Worm (Caenorhabditis elegans) whole organism, young adult: ENCODE data around the gene T05H10.4.

ENCODE experiments used
- B0261.1 ChIP-seq: sonication (generic microtip); optimal IDR thresholded peaks from 2 replicates; lab custom pipeline; 2016; ENCODE audit warnings: mild to moderate bottlenecking, missing genetic modification characterization, moderate library complexity, missing compliant biosample characterization
- B0336.3 ChIP-seq: fragments of 200-800 bp; sonication (Bioruptor generic); IDR thresholded peaks from 2 replicates; pipeline ENCODE4 v1.3.6; 2022; ENCODE audit warnings: missing genetic modification characterization, missing compliant biosample characterization
- C06A6.2 ChIP-seq: fragments of 200-800 bp; sonication (Bioruptor generic); conservative IDR thresholded peaks from 2 replicates; pipeline ENCODE4 v1.3.6; 2022; ENCODE audit warnings: missing genetic modification characterization, missing compliant biosample characterization
- F10E7.11 ChIP-seq: sonication (generic microtip); optimal IDR thresholded peaks from 2 replicates; lab custom pipeline; 2017; ENCODE audit warnings: mild to moderate bottlenecking, missing genetic modification characterization, moderate library complexity, missing compliant biosample characterization
- F22D6.2 ChIP-seq: sonication (generic microtip); optimal IDR thresholded peaks from 2 replicates; lab custom pipeline; 2016; ENCODE audit warnings: mild to moderate bottlenecking, missing genetic modification characterization, missing compliant biosample characterization
- F23B12.7 ChIP-seq: sonication (generic microtip); optimal IDR thresholded peaks from 2 replicates; lab custom pipeline; 2017; ENCODE audit warnings: missing genetic modification characterization, mild to moderate bottlenecking, missing compliant biosample characterization, antibody characterized with exemption, moderate library complexity; ENCODE audit not compliant: insufficient read depth
- F55B11.4 ChIP-seq: sonication (generic microtip); optimal IDR thresholded peaks from 2 replicates; lab custom pipeline; 2016; ENCODE audit warnings: missing compliant biosample characterization, missing genetic modification characterization, borderline replicate concordance; ENCODE audit not compliant: insufficient read depth
- Y53G8AR.9 ChIP-seq: fragments of 200-800 bp; sonication (Bioruptor generic); conservative IDR thresholded peaks from 2 replicates; pipeline ENCODE4 v1.3.6; 2022; ENCODE audit warnings: missing genetic modification reagents, missing genetic modification characterization, missing compliant biosample characterization
- aptf-2 ChIP-seq: fragments of 200-800 bp; sonication (Bioruptor generic); conservative IDR thresholded peaks from 2 replicates; pipeline ENCODE4 v1.3.6; 2022; ENCODE audit warnings: missing genetic modification reagents, missing genetic modification characterization, missing compliant biosample characterization
- attf-6 ChIP-seq: fragments of 200-800 bp; sonication (Bioruptor generic); IDR thresholded peaks from 2 replicates; pipeline ENCODE4 v1.3.6; 2022; ENCODE audit warnings: missing genetic modification reagents, missing genetic modification characterization, missing compliant biosample characterization
- ccch-3 ChIP-seq: fragments of 200-800 bp; sonication (Bioruptor generic); optimal IDR thresholded peaks from 2 replicates; lab custom pipeline; 2018; ENCODE audit warnings: mild to moderate bottlenecking, missing genetic modification characterization, missing compliant biosample characterization
- ceh-100 ChIP-seq: fragments of 200-800 bp; sonication (Bioruptor generic); IDR thresholded peaks from 2 replicates; pipeline ENCODE4 v1.3.6; 2022; ENCODE audit warnings: missing genetic modification reagents, missing genetic modification characterization, missing compliant biosample characterization
- ceh-58 ChIP-seq: fragments of 200-800 bp; sonication (Bioruptor generic); IDR thresholded peaks from 2 replicates; pipeline ENCODE4 v1.3.6; 2022; ENCODE audit warnings: missing genetic modification characterization, missing compliant biosample characterization
- ceh-79 ChIP-seq: sonication (generic microtip); optimal IDR thresholded peaks from 2 replicates; lab custom pipeline; 2017; ENCODE audit warnings: mild to moderate bottlenecking, missing genetic modification characterization, missing compliant biosample characterization
- ceh-91 ChIP-seq: fragments of 200-800 bp; sonication (Bioruptor generic); IDR thresholded peaks from 2 replicates; pipeline ENCODE4 v1.3.6; 2022; ENCODE audit warnings: missing genetic modification reagents, missing genetic modification characterization, missing compliant biosample characterization
- dpl-1 ChIP-seq: fragments of 150-350 bp; optimal IDR thresholded peaks from 2 replicates; lab custom pipeline; 2014; ENCODE audit warnings: missing biosample characterization, missing genetic modification reagents, missing genetic modification characterization
- efl-1 ChIP-seq: fragments of 150-350 bp; optimal IDR thresholded peaks from 2 replicates; lab custom pipeline; 2014; ENCODE audit warnings: missing biosample characterization, missing genetic modification reagents, missing genetic modification characterization
- egrh-3 ChIP-seq: fragments of 200-800 bp; sonication (Bioruptor generic); IDR thresholded peaks from 2 replicates; pipeline ENCODE4 v1.3.6; 2022; ENCODE audit warnings: missing genetic modification reagents, missing genetic modification characterization, missing compliant biosample characterization
- hsf-1 ChIP-seq: fragments of 200-800 bp; sonication (Bioruptor generic); IDR thresholded peaks from 2 replicates; pipeline ENCODE4 v1.3.6; 2022; ENCODE audit warnings: missing genetic modification reagents, missing genetic modification characterization, missing compliant biosample characterization
- let-526 ChIP-seq: fragments of 200-800 bp; sonication (Bioruptor generic); IDR thresholded peaks from 2 replicates; pipeline ENCODE4 v1.3.6; 2022; ENCODE audit warnings: missing genetic modification reagents, missing genetic modification characterization, missing compliant biosample characterization
- lin-26 ChIP-seq: fragments of 200-800 bp; sonication (Bioruptor generic); IDR thresholded peaks from 2 replicates; pipeline ENCODE4 v1.3.6; 2022; ENCODE audit warnings: missing genetic modification reagents, missing genetic modification characterization, missing compliant biosample characterization
- lsl-1 ChIP-seq: fragments of 200-800 bp; sonication (Bioruptor generic); optimal IDR thresholded peaks from 2 replicates; lab custom pipeline; 2018; ENCODE audit warnings: mild to moderate bottlenecking, missing genetic modification characterization, moderate library complexity, missing compliant biosample characterization
- lsy-27 ChIP-seq: sonication (generic microtip); optimal IDR thresholded peaks from 2 replicates; lab custom pipeline; 2017; ENCODE audit warnings: missing genetic modification characterization, mild to moderate bottlenecking, missing compliant biosample characterization, antibody characterized with exemption, missing genotype, borderline replicate concordance; ENCODE audit not compliant: insufficient read depth
- madf-10 ChIP-seq: sonication (generic microtip); optimal IDR thresholded peaks from 2 replicates; lab custom pipeline; 2016; ENCODE audit warnings: mild to moderate bottlenecking, missing genetic modification characterization, missing compliant biosample characterization
- madf-3 ChIP-seq: fragments of 200-800 bp; sonication (Bioruptor generic); IDR thresholded peaks from 2 replicates; pipeline ENCODE4 v1.3.6; 2022; ENCODE audit warnings: missing genetic modification reagents, missing genetic modification characterization, missing compliant biosample characterization
- madf-6 ChIP-seq: fragments of 200-800 bp; sonication (Bioruptor generic); IDR thresholded peaks from 2 replicates; pipeline ENCODE4 v1.3.6; 2022; ENCODE audit warnings: missing genetic modification reagents, missing genetic modification characterization, missing compliant biosample characterization
- madf-8 ChIP-seq: fragments of 200-800 bp; sonication (Bioruptor generic); conservative IDR thresholded peaks from 2 replicates; pipeline ENCODE4 v1.3.6; 2022; ENCODE audit warnings: missing genetic modification reagents, missing genetic modification characterization, missing compliant biosample characterization
- mcd-1 ChIP-seq: fragments of 200-800 bp; sonication (Bioruptor generic); IDR thresholded peaks from 2 replicates; pipeline ENCODE4 v1.3.6; 2022; ENCODE audit warnings: missing genetic modification reagents, missing genetic modification characterization, missing compliant biosample characterization
- nhr-179 ChIP-seq: sonication (generic microtip); optimal IDR thresholded peaks from 2 replicates; lab custom pipeline; 2016; ENCODE audit warnings: mild to moderate bottlenecking, missing genetic modification characterization, missing compliant biosample characterization
- nhr-80 ChIP-seq: sonication (generic microtip); optimal IDR thresholded peaks from 2 replicates; lab custom pipeline; 2016; ENCODE audit warnings: missing genetic modification characterization, missing compliant biosample characterization
- nhr-90 ChIP-seq: sonication (generic microtip); optimal IDR thresholded peaks from 2 replicates; lab custom pipeline; 2016; ENCODE audit warnings: missing genotype, mild to moderate bottlenecking, missing genetic modification characterization, missing compliant biosample characterization
- rec-8 ChIP-seq, 2 experiments: sonication (generic microtip); optimal IDR thresholded peaks; 2 replicates each; lab custom pipeline; 2016; ENCODE audit warnings: mild to moderate bottlenecking in 2 of 2, missing genetic modification characterization in 2 of 2, missing genetic modification reagents in 2 of 2, missing genotype in 2 of 2, missing biosample characterization in 1 of 2, missing compliant biosample characterization in 1 of 2, moderate library complexity in 1 of 2
- repo-1 ChIP-seq: sonication (generic microtip); optimal IDR thresholded peaks from 2 replicates; lab custom pipeline; 2017; ENCODE audit warnings: mild to moderate bottlenecking, missing genetic modification characterization, missing compliant biosample characterization
- rpc-1 ChIP-seq, 2 experiments: fragments of 150-350 bp in 1 of 2; sonication (generic microtip) in 1 of 2; optimal IDR thresholded peaks; 2 replicates each; lab custom pipeline; 2014 to 2018; ENCODE audit warnings: missing biosample characterization in 1 of 2, missing genetic modification characterization in 1 of 2, missing genetic modification reagents in 1 of 2, missing genotype in 1 of 2
- sea-2 ChIP-seq: fragments of 200-800 bp; sonication (Bioruptor generic); IDR thresholded peaks from 2 replicates; pipeline ENCODE4 v1.3.6; 2022; ENCODE audit warnings: missing genetic modification characterization, missing compliant biosample characterization
- snpc-1.1 ChIP-seq: sonication (generic microtip); optimal IDR thresholded peaks from 2 replicates; lab custom pipeline; 2017; ENCODE audit warnings: missing genetic modification characterization, mild to moderate bottlenecking, missing compliant biosample characterization, antibody characterized with exemption, moderate library complexity, missing genotype, missing genetic modification reagents; ENCODE audit not compliant: insufficient read depth
- sptf-2 ChIP-seq: fragments of 200-800 bp; sonication (Bioruptor generic); optimal IDR thresholded peaks from 2 replicates; lab custom pipeline; 2018; ENCODE audit warnings: mild to moderate bottlenecking, missing genetic modification characterization, missing compliant biosample characterization
- tbx-9 ChIP-seq: sonication (generic microtip); optimal IDR thresholded peaks from 2 replicates; lab custom pipeline; 2016; ENCODE audit warnings: borderline replicate concordance, missing genetic modification characterization, inconsistent platforms, missing compliant biosample characterization
- tlf-1 ChIP-seq: fragments of 200-800 bp; sonication (Bioruptor generic); optimal IDR thresholded peaks from 2 replicates; lab custom pipeline; 2018; ENCODE audit warnings: mild to moderate bottlenecking, missing genetic modification characterization, missing compliant biosample characterization
- unc-130 ChIP-seq: sonication (generic microtip); optimal IDR thresholded peaks from 2 replicates; lab custom pipeline; 2016; ENCODE audit warnings: missing genetic modification reagents, missing genetic modification characterization, missing compliant biosample characterization
- unc-62 ChIP-seq: fragments of 150-350 bp; optimal IDR thresholded peaks from 2 replicates; lab custom pipeline; 2014; ENCODE audit warnings: missing biosample characterization, missing genetic modification reagents, missing genetic modification characterization
- ztf-18 ChIP-seq: sonication (generic microtip); optimal IDR thresholded peaks from 2 replicates; lab custom pipeline; 2016; ENCODE audit warnings: missing genotype, mild to moderate bottlenecking, missing genetic modification characterization, missing compliant biosample characterization
- ztf-22 ChIP-seq: fragments of 200-800 bp; sonication (Bioruptor generic); optimal IDR thresholded peaks from 2 replicates; lab custom pipeline; 2018; ENCODE audit warnings: mild to moderate bottlenecking, missing genetic modification characterization, moderate library complexity, missing compliant biosample characterization
- ztf-25 ChIP-seq: fragments of 200-800 bp; sonication (Bioruptor generic); IDR thresholded peaks from 2 replicates; pipeline ENCODE4 v1.3.6; 2022; ENCODE audit warnings: missing genetic modification reagents, missing genetic modification characterization, missing compliant biosample characterization
- ztf-26 ChIP-seq: sonication (generic microtip); optimal IDR thresholded peaks from 2 replicates; lab custom pipeline; 2017; ENCODE audit warnings: missing genetic modification characterization, missing compliant biosample characterization
- ztf-28 ChIP-seq: fragments of 200-800 bp; sonication (Bioruptor generic); IDR thresholded peaks from 2 replicates; pipeline ENCODE4 v1.3.6; 2022; ENCODE audit warnings: missing genetic modification reagents, missing genetic modification characterization, missing compliant biosample characterization

Gene T05H10.4

DNA sequence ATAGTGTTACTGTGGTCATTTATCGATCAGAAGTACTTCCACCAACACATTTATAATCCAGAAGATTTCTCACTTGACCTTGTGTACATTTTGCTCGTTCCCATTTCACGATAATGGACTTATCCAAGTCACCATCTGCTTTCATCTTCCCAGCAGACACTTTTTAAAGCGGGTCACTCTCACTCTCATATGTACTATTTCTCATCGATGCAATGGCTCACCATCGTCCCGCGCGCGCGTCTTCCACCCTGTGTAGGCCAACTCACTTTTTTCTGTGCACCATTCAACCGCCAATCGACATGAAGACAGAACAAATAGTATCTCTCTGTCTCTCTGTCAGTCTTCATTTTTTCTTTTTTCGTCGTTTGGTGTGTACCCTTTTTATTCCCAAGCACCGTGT lies 778 bp upstream of the T05H10.4 start:
- TF ChIP-seq ccch-3 (GFP tag; lab: Kevin White, UChicago): no peak
- no peak for TF ChIP-seq F55B11.4
- TF ChIP-seq dpl-1: peak; percentile 2
- no peak for TF ChIP-seq ztf-28
- no peak for TF ChIP-seq ceh-91 (GFP tag; lab: Robert Waterston, UW)
- TF ChIP-seq ztf-22 (GFP tag; lab: Kevin White, UChicago): no peak
- TF ChIP-seq madf-8 (GFP tag; lab: Robert Waterston, UW): peak; percentile 24; the same call in 1 of the 2 replicates
- no peak for TF ChIP-seq mcd-1 (GFP tag; lab: Robert Waterston, UW)
- no peak for TF ChIP-seq F23B12.7
- TF ChIP-seq attf-6 (GFP tag; lab: Robert Waterston, UW): no peak
- TF ChIP-seq efl-1: peak; percentile 71
- TF ChIP-seq sea-2 (GFP tag; lab: Robert Waterston, UW): no peak
- TF ChIP-seq lsy-27 (tag; lab: Kevin White, UChicago): no peak
- peak; percentile 83; the same call in 1 of the 2 replicates for TF ChIP-seq aptf-2 (GFP tag; lab: Robert Waterston, UW)
- no peak for TF ChIP-seq sptf-2
- TF ChIP-seq F10E7.11: no peak
- TF ChIP-seq, all 124 proteins: peak for 4

DNA sequence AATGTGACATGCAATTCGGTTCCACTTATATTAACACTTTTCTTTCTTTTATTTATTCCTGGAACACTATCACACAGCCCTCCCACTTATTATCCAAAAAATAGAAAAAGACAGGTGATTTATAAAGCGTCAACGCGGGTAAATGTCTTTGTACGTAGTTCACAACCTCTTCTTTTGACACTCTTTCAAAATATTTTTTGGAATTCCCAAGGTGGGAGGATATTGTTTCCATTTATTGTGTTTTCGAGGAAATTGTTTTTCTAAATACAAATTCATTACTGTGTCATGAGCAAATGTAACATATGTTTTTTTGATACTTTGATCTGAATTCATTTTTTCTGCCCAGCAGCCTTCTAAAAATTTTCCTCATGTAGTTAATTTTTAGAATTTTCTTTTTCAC lies 5.0 kb downstream of the T05H10.4 start:
- TF ChIP-seq ztf-18 (no peak), nhr-80 (tag; lab: Kevin White, UChicago) (no peak), tbx-9 (tag; lab: Kevin White, UChicago) (no peak), ztf-25 (GFP tag; lab: Robert Waterston, UW) (no peak), egrh-3 (no peak), tlf-1 (GFP tag; lab: Kevin White, UChicago) (no peak), madf-10 (tag; lab: Kevin White, UChicago) (no peak), nhr-179 (tag; lab: Kevin White, UChicago) (no peak), rec-8 (tag; optimal IDR thresholded peaks at IDR 0.05; lab: Kevin White, UChicago) (no peak), B0336.3 (GFP tag; lab: Robert Waterston, UW) (no peak), sptf-2 (no peak), lin-26 (GFP tag; lab: Robert Waterston, UW) (no peak), snpc-1.1 (tag; lab: Kevin White, UChicago) (no peak), dpl-1 (no peak), repo-1 (tag; lab: Kevin White, UChicago) (no peak), madf-6 (GFP tag; lab: Robert Waterston, UW) (no peak), F22D6.2 (no peak)

DNA sequence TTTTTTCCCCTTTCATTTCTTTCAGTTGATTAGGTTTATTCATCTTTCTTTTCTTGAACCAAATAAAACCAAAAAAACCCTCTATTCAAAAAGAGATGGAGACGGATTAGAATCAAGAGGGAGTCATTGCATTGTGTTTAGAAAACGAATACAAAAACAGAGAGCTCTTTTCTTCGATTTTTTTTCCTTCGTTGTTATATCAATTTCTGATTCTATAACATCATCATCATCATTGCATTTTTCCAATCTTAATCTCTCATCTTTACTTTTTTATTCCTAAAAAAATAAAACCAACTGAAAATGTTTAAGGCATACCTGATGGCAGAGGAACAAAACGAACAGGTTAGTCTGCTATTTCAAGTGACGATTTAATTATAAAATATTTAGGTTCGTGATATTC lies 5.8 kb downstream of the T05H10.4 start, which contains the start of gene T05H10.8:
T05H10.8 (plus strand) TSS at position 301 of the 400 bp plus-strand sequence.
- TF ChIP-seq ceh-58 (GFP tag; lab: Robert Waterston, UW): no peak
- TF ChIP-seq B0336.3 (GFP tag; lab: Robert Waterston, UW): no peak
- no peak for TF ChIP-seq unc-130 (GFP tag; lab: Kevin White, UChicago)
- no peak for TF ChIP-seq rpc-1 (optimal IDR thresholded peaks at IDR 0.05; lab: Kevin White, UChicago)
- TF ChIP-seq rpc-1 (tag; optimal IDR thresholded peaks at IDR 0.05; lab: Kevin White, UChicago): no peak

DNA sequence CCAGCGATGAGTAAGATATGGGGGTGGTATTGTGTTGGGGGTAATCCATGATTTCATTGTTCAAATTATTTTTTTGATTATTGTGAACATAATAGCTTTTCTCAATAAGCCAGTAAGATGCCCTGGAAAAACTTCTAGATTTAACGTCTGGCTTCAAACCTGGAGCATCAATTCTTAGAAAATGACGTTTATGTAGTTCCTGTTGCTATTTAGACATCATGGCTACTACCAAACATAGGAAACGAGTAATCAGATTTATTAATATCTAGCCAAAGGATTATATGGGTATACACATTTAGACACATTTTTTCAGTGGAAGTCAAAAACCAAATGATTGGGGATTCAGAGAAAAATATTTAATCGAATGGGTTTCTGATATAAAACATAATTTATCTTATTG lies 6.6 kb downstream of the T05H10.4 start:
- no peak for TF ChIP-seq C06A6.2 (GFP tag; lab: Robert Waterston, UW)
- no peak for TF ChIP-seq Y53G8AR.9
- TF ChIP-seq ceh-100 (GFP tag; lab: Robert Waterston, UW): no peak
- TF ChIP-seq hsf-1 (GFP tag; lab: Robert Waterston, UW): no peak
- TF ChIP-seq madf-3 (GFP tag; lab: Robert Waterston, UW): no peak
- no peak for TF ChIP-seq B0261.1 (tag; lab: Kevin White, UChicago)
- no peak for TF ChIP-seq nhr-90
- TF ChIP-seq lsl-1 (GFP tag; lab: Kevin White, UChicago): no peak
- no peak for TF ChIP-seq ztf-26 (tag; lab: Kevin White, UChicago)
- no peak for TF ChIP-seq unc-62
- no peak for TF ChIP-seq let-526 (GFP tag; lab: Robert Waterston, UW)
- no peak for TF ChIP-seq ceh-79 (tag; lab: Kevin White, UChicago)
- TF ChIP-seq unc-130 (GFP tag; lab: Kevin White, UChicago): no peak
